Worm (Caenorhabditis elegans): ENCODE results near the gene F33A8.7.

ce11 chrII:11072565-11072964 is 47.1 kb upstream of the F33A8.7 start:
- TF ChIP-seq ceh-39 (tag; optimal IDR thresholded peaks at IDR 0.05) = no peak
- TF ChIP-seq mep-1 (tag; optimal IDR thresholded peaks at IDR 0.05) = no peak
- TF ChIP-seq nhr-12 (tag; optimal IDR thresholded peaks at IDR 0.05) = no peak
- no peak for TF ChIP-seq mls-2 (tag; optimal IDR thresholded peaks at IDR 0.05)
- TF ChIP-seq elt-1 (tag; optimal IDR thresholded peaks at IDR 0.05; ENCODE audit: borderline replicate concordance, insufficient read depth) = no peak
- peak; percentile 19 for TF ChIP-seq sptf-1 (tag; optimal IDR thresholded peaks at IDR 0.05)
- TF ChIP-seq bed-3 (GFP tag; optimal IDR thresholded peaks at IDR 0.05) = no peak
- TF ChIP-seq lin-13 (tag; optimal IDR thresholded peaks at IDR 0.05) = no peak
- no peak for TF ChIP-seq nhr-76 (tag; optimal IDR thresholded peaks at IDR 0.05)
- no peak for TF ChIP-seq ztf-11 (tag; optimal IDR thresholded peaks at IDR 0.05)
- no peak for TF ChIP-seq pha-4 (tag; optimal IDR thresholded peaks at IDR 0.05)
- no peak for TF ChIP-seq nhr-237 (tag; optimal IDR thresholded peaks at IDR 0.05)
- no peak for TF ChIP-seq unc-39 (tag; optimal IDR thresholded peaks at IDR 0.05)
- no peak for TF ChIP-seq ham-2 (GFP tag; optimal IDR thresholded peaks at IDR 0.05)
